Worm (Caenorhabditis elegans) whole organism, L1 larva: ENCODE measurements around the gene ZC190.5.

Experiments
- ama-1 ChIP-seq: fragments of 150-350 bp; optimal IDR thresholded peaks from 2 replicates; lab custom pipeline; 2014
- dpl-1 ChIP-seq, 3 experiments: fragments of 150-350 bp in 2 of 3; sonication (generic microtip) in 1 of 3; optimal IDR thresholded peaks; 2 replicates each; lab custom pipeline; 2014 to 2017; ENCODE audit warnings: missing biosample characterization in 3 of 3, missing genetic modification characterization in 3 of 3, missing genetic modification reagents in 3 of 3
- egl-27 ChIP-seq, 2 experiments: fragments of 150-350 bp in 1 of 2; sonication (generic microtip); optimal IDR thresholded peaks; 3 replicates each; lab custom pipeline; 2017 to 2018; ENCODE audit warnings: missing biosample characterization in 2 of 2, missing genetic modification characterization in 2 of 2, missing genetic modification reagents in 2 of 2
- irx-1 ChIP-seq: sonication (generic microtip); optimal IDR thresholded peaks from 2 replicates; lab custom pipeline; 2016; ENCODE audit warnings: missing genetic modification characterization, missing compliant biosample characterization
- nhr-12 ChIP-seq: sonication (generic microtip); optimal IDR thresholded peaks from 2 replicates; lab custom pipeline; 2017; ENCODE audit warnings: missing biosample characterization, missing genetic modification characterization
- nhr-28 ChIP-seq: fragments of 150-350 bp; optimal IDR thresholded peaks from 2 replicates; lab custom pipeline; 2014; ENCODE audit warnings: missing biosample characterization, missing genetic modification characterization
- nhr-47 ChIP-seq: sonication (generic microtip); optimal IDR thresholded peaks from 2 replicates; lab custom pipeline; 2016; ENCODE audit warnings: mild to moderate bottlenecking, missing genetic modification characterization, moderate library complexity, missing compliant biosample characterization
- nhr-76 ChIP-seq: sonication (generic microtip); optimal IDR thresholded peaks from 2 replicates; lab custom pipeline; 2017; ENCODE audit warnings: missing biosample characterization, missing genetic modification characterization
- sptf-1 ChIP-seq: fragments of 150-350 bp; optimal IDR thresholded peaks from 2 replicates; lab custom pipeline; 2014; ENCODE audit warnings: missing biosample characterization, missing genetic modification characterization
- zag-1 ChIP-seq: fragments of 150-350 bp; optimal IDR thresholded peaks from 2 replicates; lab custom pipeline; 2014; ENCODE audit warnings: missing biosample characterization, missing genetic modification characterization

- TF ChIP-seq nhr-12: no peak
- TF ChIP-seq egl-27 (tag; optimal IDR thresholded peaks at IDR 0.05; lab: Kevin White, UChicago): no peak
- TF ChIP-seq zag-1 (tag; lab: Kevin White, UChicago): no peak
- no peak for TF ChIP-seq ama-1 (lab: Kevin White, UChicago)
- no peak for TF ChIP-seq nhr-76 (tag; lab: Kevin White, UChicago)
- TF ChIP-seq sptf-1 (tag; lab: Kevin White, UChicago): no peak
- TF ChIP-seq irx-1: no peak
- no peak for TF ChIP-seq dpl-1 (GFP tag; optimal IDR thresholded peaks at IDR 0.05; lab: Kevin White, UChicago)
- no peak for TF ChIP-seq nhr-28 (tag; lab: Kevin White, UChicago)
- no peak for TF ChIP-seq nhr-47
Observed at ce11 chrV:8643093-8643492, 30.3 kb downstream of the ZC190.5 start, which contains the start of gene asp-13.
